Fruit fly (Drosophila melanogaster) whole organism, adult: ENCODE data around the gene CG7011.

Experiments used
- CG12768 ChIP-seq: fragments of 200-800 bp; sonication (Bioruptor generic); optimal IDR thresholded peaks from 2 replicates; lab custom pipeline; 2017; ENCODE audit warnings: missing biosample characterization, missing genetic modification characterization, mild to moderate bottlenecking, moderate library complexity, missing genetic modification reagents
- CG1620 ChIP-seq: fragments of 200-800 bp; sonication (Bioruptor generic); optimal IDR thresholded peaks from 2 replicates; lab custom pipeline; 2016; ENCODE audit warnings: missing biosample characterization, missing genetic modification characterization
- CG7101 ChIP-seq: fragments of 200-800 bp; sonication (Bioruptor generic); optimal IDR thresholded peaks from 2 replicates; lab custom pipeline; 2018; ENCODE audit warnings: missing biosample characterization, mild to moderate bottlenecking, missing genetic modification characterization, moderate library complexity
- Clk ChIP-seq: fragments of 200-800 bp; sonication (Bioruptor generic); optimal IDR thresholded peaks from 2 replicates; lab custom pipeline; 2017; ENCODE audit warnings: missing biosample characterization, missing genetic modification characterization
- Mnt ChIP-seq: fragments of 200-800 bp; sonication (Bioruptor generic); optimal IDR thresholded peaks from 2 replicates; lab custom pipeline; 2016; ENCODE audit warnings: missing biosample characterization, mild to moderate bottlenecking, missing genetic modification characterization
- bab1 ChIP-seq: fragments of 200-800 bp; sonication (Bioruptor generic); optimal IDR thresholded peaks from 3 replicates; lab custom pipeline; 2019; ENCODE audit warnings: missing biosample characterization, mild to moderate bottlenecking, missing genetic modification characterization, moderate library complexity

DNA sequence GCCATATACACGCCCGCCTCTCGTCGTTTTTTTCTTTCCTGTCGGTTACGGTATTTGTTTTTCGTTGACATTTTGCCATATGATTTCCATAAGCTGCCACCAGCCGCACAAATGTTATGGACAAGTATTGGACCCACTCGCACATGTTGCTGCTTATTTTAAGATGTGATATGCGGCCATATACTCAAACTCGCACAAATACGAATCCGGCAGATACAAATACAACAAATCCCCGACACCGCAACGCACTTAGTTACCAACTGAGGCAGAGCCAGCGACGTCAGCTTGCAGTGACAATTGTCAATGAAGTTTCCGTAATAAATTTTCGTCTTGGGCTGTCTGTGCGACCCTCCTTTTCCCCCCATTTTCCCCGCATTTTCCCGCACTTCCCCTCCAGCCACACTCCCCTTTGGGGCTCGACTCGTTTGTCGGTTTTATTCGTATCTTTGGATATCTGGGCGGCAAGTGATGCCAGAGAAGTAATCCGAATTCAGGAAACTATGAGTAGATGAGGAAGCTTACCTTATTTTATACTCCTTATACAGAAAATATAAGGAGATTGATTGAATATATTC, 13.3 kb upstream of the CG7011 start:
- no peak for TF ChIP-seq CG12768 (GFP tag; lab: Kevin White, UChicago)
- TF ChIP-seq Mnt: no peak
- no peak for TF ChIP-seq bab1
- TF ChIP-seq CG1620 (GFP tag; lab: Kevin White, UChicago): no peak
- no peak for TF ChIP-seq CG7101 (tag; lab: Kevin White, UChicago)
- TF ChIP-seq Clk (GFP tag; lab: Kevin White, UChicago): no peak
